Worm (Caenorhabditis elegans): Measurements from ENCODE around the gene tbc-17.
A peak's percentile ranks its signal among the peaks of the same experiment; 100 is the strongest.

Gene tbc-17

DNA sequence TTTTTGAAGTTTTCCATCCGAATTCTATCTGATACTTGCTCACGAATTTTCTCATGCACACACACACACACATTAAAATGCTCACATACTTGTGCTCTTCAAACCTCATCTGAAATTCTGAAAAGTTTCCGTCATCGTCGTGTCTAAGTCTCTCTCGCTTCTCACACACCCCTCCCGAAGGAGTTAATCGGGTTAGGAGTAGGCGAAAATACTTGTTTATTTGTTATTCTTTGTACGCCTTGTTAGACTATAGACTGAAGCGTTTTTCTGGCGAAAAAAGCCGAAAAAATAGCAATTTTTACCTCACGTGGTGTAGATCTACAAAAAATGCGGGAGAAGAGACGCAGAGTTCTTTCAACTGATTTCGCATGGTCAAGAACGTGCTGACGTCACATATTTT, 3.3 kb upstream of the tbc-17 start:
- TF ChIP-seq lin-15B (tag; optimal IDR thresholded peaks at IDR 0.05) (no peak), lin-14 (GFP tag; optimal IDR thresholded peaks at IDR 0.05) (peak; percentile 30), fkh-10 (GFP tag; optimal IDR thresholded peaks at IDR 0.05) (no peak), nhr-12 (tag; optimal IDR thresholded peaks at IDR 0.05) (no peak), unc-86 (tag; optimal IDR thresholded peaks at IDR 0.05) (peak; percentile 52), nhr-47 (tag; optimal IDR thresholded peaks at IDR 0.05) (no peak), nhr-76 (tag; optimal IDR thresholded peaks at IDR 0.05) (no peak), F16B12.6 (tag; optimal IDR thresholded peaks at IDR 0.05) (no peak), ceh-90 (tag; optimal IDR thresholded peaks at IDR 0.05) (no peak), blmp-1 (tag; optimal IDR thresholded peaks at IDR 0.05) (no peak), zag-1 (tag; optimal IDR thresholded peaks at IDR 0.05) (no peak), sup-37 (GFP tag; optimal IDR thresholded peaks at IDR 0.05) (no peak)

ce11 chrII:12691351-12691750, 2.9 kb upstream of the tbc-17 start:
- no peak for TF ChIP-seq dsc-1 (tag; optimal IDR thresholded peaks at IDR 0.05)
- TF ChIP-seq C16A3.4 (tag; optimal IDR thresholded peaks at IDR 0.05) = no peak
- no peak for TF ChIP-seq lin-14 (GFP tag; optimal IDR thresholded peaks at IDR 0.05)
- TF ChIP-seq unc-62 (GFP tag; optimal IDR thresholded peaks at IDR 0.05) = no peak
- no peak for TF ChIP-seq skn-1 (tag; optimal IDR thresholded peaks at IDR 0.05)
- no peak for TF ChIP-seq hlh-17 (GFP tag; optimal IDR thresholded peaks at IDR 0.05; ENCODE audit: borderline replicate concordance)
- TF ChIP-seq dpl-1 (GFP tag; optimal IDR thresholded peaks at IDR 0.05) = no peak
- TF ChIP-seq snu-23 (GFP tag; optimal IDR thresholded peaks at IDR 0.05) = no peak
- TF ChIP-seq lin-15B (tag; optimal IDR thresholded peaks at IDR 0.05) = no peak
- TF ChIP-seq fkh-10 (GFP tag; optimal IDR thresholded peaks at IDR 0.05) = no peak
- no peak for TF ChIP-seq ceh-82 (tag; optimal IDR thresholded peaks at IDR 0.05)

ce11 chrII:12692694-12693093, 1.5 kb upstream of the tbc-17 start:
- TF ChIP-seq sox-4 (tag; optimal IDR thresholded peaks at IDR 0.05) = no peak
- no peak for TF ChIP-seq Y116A8C.19 (tag; optimal IDR thresholded peaks at IDR 0.05; ENCODE audit: borderline replicate concordance)
- no peak for TF ChIP-seq F16B12.6 (tag; optimal IDR thresholded peaks at IDR 0.05)
- TF ChIP-seq ama-1 (optimal IDR thresholded peaks at IDR 0.05) = no peak
- TF ChIP-seq ceh-90 (tag; optimal IDR thresholded peaks at IDR 0.05) = no peak
- TF ChIP-seq blmp-1 (tag; optimal IDR thresholded peaks at IDR 0.05) = peak; percentile 78
- no peak for TF ChIP-seq nhr-90 (tag; optimal IDR thresholded peaks at IDR 0.05; ENCODE audit: poor library complexity)
- no peak for TF ChIP-seq dsc-1 (tag; optimal IDR thresholded peaks at IDR 0.05)
- no peak for TF ChIP-seq lir-3 (tag; optimal IDR thresholded peaks at IDR 0.05; ENCODE audit: poor library complexity)
- TF ChIP-seq pag-3 (tag; optimal IDR thresholded peaks at IDR 0.05; ENCODE audit: borderline replicate concordance, insufficient read depth) = no peak
- TF ChIP-seq elt-3 (tag; optimal IDR thresholded peaks at IDR 0.05) = peak in 1 of 6 experiments; percentile 2
- no peak for TF ChIP-seq hpl-2 (GFP tag; optimal IDR thresholded peaks at IDR 0.05)
- TF ChIP-seq vab-15 (tag; optimal IDR thresholded peaks at IDR 0.05) = no peak
- no peak for TF ChIP-seq mep-1 (tag; optimal IDR thresholded peaks at IDR 0.05)
- no peak for TF ChIP-seq ceh-82 (tag; optimal IDR thresholded peaks at IDR 0.05)
- no peak for TF ChIP-seq zag-1 (tag; optimal IDR thresholded peaks at IDR 0.05)
- no peak for TF ChIP-seq nhr-20 (tag; optimal IDR thresholded peaks at IDR 0.05)
- peak; percentile 22 for TF ChIP-seq fkh-8 (tag; optimal IDR thresholded peaks at IDR 0.05)
- no peak for TF ChIP-seq unc-30 (tag; optimal IDR thresholded peaks at IDR 0.05)

DNA sequence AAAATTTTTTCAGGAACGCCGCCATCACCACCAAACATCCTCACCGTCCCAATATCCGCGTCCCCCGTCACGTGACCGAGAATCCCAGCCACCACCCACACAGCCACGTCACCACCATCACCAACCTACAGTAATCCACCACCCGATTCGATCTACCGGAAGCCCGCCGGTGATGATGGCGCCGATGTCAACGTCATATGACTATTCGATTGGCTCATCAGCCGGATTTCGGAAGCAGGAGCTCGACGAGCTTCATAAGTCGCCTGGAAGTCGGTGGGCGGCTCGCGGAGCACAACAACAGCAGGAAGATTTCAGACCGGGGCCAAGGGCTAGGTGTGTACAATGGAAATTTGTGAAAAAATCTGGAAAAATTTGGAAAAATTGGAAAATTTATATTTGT, 1.9 kb downstream of the tbc-17 start:
- TF ChIP-seq unc-30 (tag; optimal IDR thresholded peaks at IDR 0.05) = no peak
- TF ChIP-seq nhr-47 (tag; optimal IDR thresholded peaks at IDR 0.05) = no peak
- no peak for TF ChIP-seq ces-1 (GFP tag; optimal IDR thresholded peaks at IDR 0.05)
- TF ChIP-seq unc-98 (GFP tag; IDR thresholded peaks at IDR 0.05) = no peak
- TF ChIP-seq ztf-11 (tag; optimal IDR thresholded peaks at IDR 0.05) = no peak
- no peak for TF ChIP-seq ceh-82 (tag; optimal IDR thresholded peaks at IDR 0.05)
- TF ChIP-seq nhr-76 (tag; optimal IDR thresholded peaks at IDR 0.05) = no peak
- TF ChIP-seq unc-86 (tag; optimal IDR thresholded peaks at IDR 0.05) = no peak
- TF ChIP-seq fkh-4 (tag; optimal IDR thresholded peaks at IDR 0.05; ENCODE audit: borderline replicate concordance) = no peak
- TF ChIP-seq nhr-237 (tag; optimal IDR thresholded peaks at IDR 0.05) = no peak
- TF ChIP-seq xbp-1 (tag; optimal IDR thresholded peaks at IDR 0.05) = no peak
- no peak for TF ChIP-seq pax-3 (tag; optimal IDR thresholded peaks at IDR 0.05)
- TF ChIP-seq nhr-20 (tag; optimal IDR thresholded peaks at IDR 0.05) = no peak
- TF ChIP-seq nhr-77 (tag; optimal IDR thresholded peaks at IDR 0.05) = no peak
